Fruit fly (Drosophila melanogaster) whole organism, embryonic: ENCODE results near the gene Tep2.
A peak's percentile ranks its signal among the peaks of the same experiment; 100 is the strongest.

Experiments
- CG10321 ChIP-seq: fragments of 200-800 bp; sonication (Bioruptor generic); IDR thresholded peaks from 2 replicates; pipeline ENCODE4 v1.3.6; 2022; ENCODE audit warnings: missing biosample characterization, missing genetic modification characterization
- CG14667 ChIP-seq: fragments of 200-800 bp; sonication (Bioruptor generic); IDR thresholded peaks from 2 replicates; pipeline ENCODE4 v1.3.6; 2022; ENCODE audit warnings: missing biosample characterization, missing genetic modification characterization
- CG3281 ChIP-seq: fragments of 200-800 bp; sonication (Bioruptor generic); optimal IDR thresholded peaks from 3 replicates; lab custom pipeline; 2017; ENCODE audit warnings: missing biosample characterization, mild to moderate bottlenecking, missing genetic modification characterization

Tep2 gene

dm6 chr2L:7659561-7659960 is 41.8 kb downstream of the Tep2 start:
- peak; percentile 61; the same call in 1 of the 2 replicates for TF ChIP-seq CG10321
- TF ChIP-seq CG14667 (GFP tag; lab: Robert Waterston, UW), result 0 out of 2 replicates have a peak, but pooled peaks have one; percentile 7
- TF ChIP-seq CG3281 (GFP tag; lab: Kevin White, UChicago), result no peak
